Fruit fly (Drosophila melanogaster): ENCODE results near the gene Sec16.

Sec16 gene

DNA sequence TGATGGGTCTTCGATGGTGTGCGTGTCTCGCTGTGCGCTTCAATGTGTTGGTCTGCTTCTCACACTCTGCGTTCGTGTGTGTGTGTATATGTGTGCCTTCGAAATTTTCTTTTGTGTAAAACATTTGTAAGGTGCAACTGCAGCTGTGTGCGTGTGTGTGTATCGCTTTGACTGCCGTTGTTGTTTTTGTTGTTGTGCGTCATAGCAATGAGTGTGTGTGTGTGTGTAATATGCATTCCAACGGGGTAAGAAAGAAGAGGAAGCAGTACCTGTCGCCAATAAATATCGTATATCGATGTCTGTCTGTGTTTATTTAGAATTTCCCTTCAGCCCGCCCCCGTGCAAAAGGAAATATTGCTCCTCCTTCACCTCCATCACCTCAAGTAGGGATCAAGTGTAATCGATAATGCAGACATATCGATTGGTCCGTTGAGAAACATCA, 58.5 kb downstream of the Sec16 start (continued):
- TF ChIP-seq CG11085 (GFP tag; IDR thresholded peaks at IDR 0.05) (no peak), peb (GFP tag; IDR thresholded peaks at IDR 0.05) (no peak), CG4820 (GFP tag; optimal IDR thresholded peaks at IDR 0.05) (no peak), CG8765 (GFP tag; IDR thresholded peaks at IDR 0.05) (no peak), CG12299 (tag; optimal IDR thresholded peaks at IDR 0.05) (no peak), crp (GFP tag; optimal IDR thresholded peaks at IDR 0.05) (no peak)

DNA sequence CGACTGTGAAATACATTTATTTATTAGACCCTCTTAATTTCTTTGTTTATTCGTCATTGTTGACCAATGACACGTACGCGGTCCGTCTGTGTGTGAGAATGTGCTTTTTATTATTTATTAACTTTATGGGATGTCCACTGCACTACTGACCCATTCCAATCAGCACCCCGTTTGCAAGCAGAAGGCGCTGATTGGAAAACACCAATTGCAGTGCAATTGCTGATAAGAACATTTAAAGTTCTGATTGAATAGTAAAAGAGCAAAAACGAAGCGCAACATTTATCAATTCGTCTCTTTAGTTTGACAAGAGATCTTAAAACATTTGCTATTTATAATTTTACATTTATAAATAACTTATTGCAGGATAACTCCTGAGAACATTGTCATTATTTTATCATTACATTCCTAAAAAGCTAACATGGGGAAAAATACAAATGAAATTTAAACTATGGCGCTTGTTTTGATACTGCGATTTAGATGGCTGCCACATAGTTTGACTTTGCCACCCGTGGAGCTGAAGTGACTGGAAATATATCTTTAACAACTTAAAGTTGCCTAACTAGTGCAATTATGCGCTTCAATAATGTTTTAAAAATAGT, 62.7 kb downstream of the Sec16 start:
- no peak for TF ChIP-seq Hmr (GFP tag; optimal IDR thresholded peaks at IDR 0.05)
- peak; percentile 32 for TF ChIP-seq nom (GFP tag; optimal IDR thresholded peaks at IDR 0.05)
- no peak for TF ChIP-seq cad (GFP tag; optimal IDR thresholded peaks at IDR 0.05)
- TF ChIP-seq ATbp (GFP tag; optimal IDR thresholded peaks at IDR 0.05), result peak; percentile 10
- TF ChIP-seq CG6813 (GFP tag; optimal IDR thresholded peaks at IDR 0.05), result no peak
- TF ChIP-seq CG17385 (GFP tag; optimal IDR thresholded peaks at IDR 0.05), result no peak
- TF ChIP-seq Ets65A (GFP tag), result no peak
- TF ChIP-seq Optix (GFP tag; IDR thresholded peaks at IDR 0.05), result no peak
- TF ChIP-seq sisA (GFP tag; IDR thresholded peaks at IDR 0.05), result 0 out of 2 replicates have a peak, but pooled peaks have one; percentile 8
- TF ChIP-seq CG11247 (GFP tag; IDR thresholded peaks at IDR 0.05), result no peak
- no peak for TF ChIP-seq CG5245 (GFP tag; optimal IDR thresholded peaks at IDR 0.05)
- TF ChIP-seq eve (GFP tag; optimal IDR thresholded peaks at IDR 0.05), result peak in 1 of 2 experiments; percentile 42
- TF ChIP-seq CG11695 (GFP tag; IDR thresholded peaks at IDR 0.05), result no peak
- peak; percentile 14 for TF ChIP-seq Fer3 (tag; optimal IDR thresholded peaks at IDR 0.05)
- TF ChIP-seq Tbp (GFP tag; optimal IDR thresholded peaks at IDR 0.05), result no peak
- no peak for TF ChIP-seq CG2875 (GFP tag; optimal IDR thresholded peaks at IDR 0.05)
- TF ChIP-seq insv (GFP tag; optimal IDR thresholded peaks at IDR 0.05), result peak; percentile 87 to 98

DNA sequence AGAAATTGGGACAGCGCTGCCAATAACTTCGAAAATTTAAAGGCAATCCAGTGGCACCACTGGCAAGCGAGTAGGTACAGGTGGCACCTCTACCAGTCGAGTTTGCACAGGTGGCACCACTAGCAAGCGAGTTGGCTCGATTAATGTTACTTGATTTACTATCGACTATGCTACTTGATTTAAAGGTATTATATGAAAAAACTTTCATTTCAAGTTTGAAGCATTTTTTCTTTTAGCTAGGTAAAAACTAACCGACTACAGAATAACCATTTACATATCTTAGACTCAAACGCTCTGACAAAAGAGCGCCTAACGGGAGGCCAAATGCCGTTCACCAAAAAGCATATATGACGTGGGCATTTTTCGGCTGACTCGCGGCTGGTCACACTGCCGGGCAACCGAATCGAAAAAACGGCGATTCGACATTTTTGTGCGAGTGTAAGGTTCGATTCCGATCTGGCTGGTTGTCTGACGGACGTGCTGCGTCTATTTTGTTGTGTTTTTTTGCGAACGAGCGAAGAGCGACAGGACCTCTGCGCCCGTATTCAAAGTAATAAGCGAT, 63.2 kb downstream of the Sec16 start, which contains the start of gene Tis11:
Gene Tis11 (plus strand): TSS at position 417 of the 562 bp plus-strand sequence.
- TF ChIP-seq Eip74EF (GFP tag; optimal IDR thresholded peaks at IDR 0.05), result no peak
- TF ChIP-seq zf30C (GFP tag; optimal IDR thresholded peaks at IDR 0.05), result peak; percentile 87
- TF ChIP-seq otp (GFP tag; IDR thresholded peaks at IDR 0.05), result 0 out of 3 replicates have a peak, but pooled peaks have one; percentile 24
- TF ChIP-seq repo (GFP tag; optimal IDR thresholded peaks at IDR 0.05), result no peak
- no peak for TF ChIP-seq Ssrp (tag; optimal IDR thresholded peaks at IDR 0.05)
- peak; percentile 20 for TF ChIP-seq CG17186 (GFP tag; optimal IDR thresholded peaks at IDR 0.05)
- TF ChIP-seq CG8388 (GFP tag; optimal IDR thresholded peaks at IDR 0.05), result no peak
- TF ChIP-seq CG2712 (tag; optimal IDR thresholded peaks at IDR 0.05), result peak; percentile 16
- TF ChIP-seq Dref (GFP tag; IDR thresholded peaks at IDR 0.05), result peak; percentile 50
- peak; percentile 20 for TF ChIP-seq pfk (GFP tag; optimal IDR thresholded peaks at IDR 0.05)
- no peak for TF ChIP-seq crc (GFP tag; optimal IDR thresholded peaks at IDR 0.05)
- TF ChIP-seq CG17802 (tag; optimal IDR thresholded peaks at IDR 0.05), result no peak
- no peak for TF ChIP-seq org-1 (GFP tag; optimal IDR thresholded peaks at IDR 0.05)
- no peak for TF ChIP-seq CG17568 (GFP tag; optimal IDR thresholded peaks at IDR 0.05)
- peak; percentile 22 for TF ChIP-seq PHDP (tag; optimal IDR thresholded peaks at IDR 0.05)
- no peak for TF ChIP-seq kay (GFP tag; optimal IDR thresholded peaks at IDR 0.05)
- TF ChIP-seq so (GFP tag; IDR thresholded peaks at IDR 0.05), result peak; percentile 55; the same call in 1 of the 3 replicates
- TF ChIP-seq dpn (GFP tag; optimal IDR thresholded peaks at IDR 0.05), result no peak
- TF ChIP-seq CG7556 (GFP tag; optimal IDR thresholded peaks at IDR 0.05), result no peak
- TF ChIP-seq CG7786 (GFP tag; optimal IDR thresholded peaks at IDR 0.05), result no peak
- TF ChIP-seq en (GFP tag; optimal IDR thresholded peaks at IDR 0.05), result no peak
- 0 out of 3 replicates have a peak, but pooled peaks have one; percentile 21 for TF ChIP-seq CG2199 (GFP tag; IDR thresholded peaks at IDR 0.05)
- TF ChIP-seq nom (GFP tag; optimal IDR thresholded peaks at IDR 0.05), result peak; percentile 57
- peak; percentile 32 for TF ChIP-seq her (GFP tag; optimal IDR thresholded peaks at IDR 0.05)
- peak; percentile 63 for TF ChIP-seq CG14710 (tag; optimal IDR thresholded peaks at IDR 0.05)
- no peak for TF ChIP-seq CG8089 (GFP tag; optimal IDR thresholded peaks at IDR 0.05)
